Worm (Caenorhabditis elegans): Measurements from ENCODE around the gene srx-4.

- no peak for TF ChIP-seq lin-13 (tag; optimal IDR thresholded peaks at IDR 0.05)
- TF ChIP-seq unc-62 (GFP tag; optimal IDR thresholded peaks at IDR 0.05) = no peak
- no peak for TF ChIP-seq ces-1 (GFP tag; optimal IDR thresholded peaks at IDR 0.05)
Observed at ce11 chrV:687384-687783, 5.2 kb downstream of the srx-4 start, which contains the start of gene H25P19.1.
